Worm (Caenorhabditis elegans) whole organism, young adult: ENCODE results near the gene ubxn-5.

Experiments
- T07F8.4 ChIP-seq: sonication (generic microtip); optimal IDR thresholded peaks from 2 replicates; lab custom pipeline; 2016; ENCODE audit warnings: mild to moderate bottlenecking, missing genetic modification characterization, moderate library complexity, missing compliant biosample characterization
- ama-1 ChIP-seq, 3 experiments: fragments of 150-350 bp in 1 of 3; sonication (generic microtip) in 2 of 3; optimal IDR thresholded peaks; 2 replicates each; lab custom pipeline; 2014 to 2018; ENCODE audit warnings: missing biosample characterization in 2 of 3, missing genetic modification characterization in 2 of 3, missing genetic modification reagents in 2 of 3
- nhr-120 ChIP-seq: fragments of 200-800 bp; sonication (Bioruptor generic); IDR thresholded peaks from 2 replicates; pipeline ENCODE4 v1.3.6; 2022; ENCODE audit warnings: missing genetic modification characterization, missing compliant biosample characterization
- tlf-1 ChIP-seq: fragments of 200-800 bp; sonication (Bioruptor generic); optimal IDR thresholded peaks from 2 replicates; lab custom pipeline; 2018; ENCODE audit warnings: mild to moderate bottlenecking, missing genetic modification characterization, missing compliant biosample characterization

DNA sequence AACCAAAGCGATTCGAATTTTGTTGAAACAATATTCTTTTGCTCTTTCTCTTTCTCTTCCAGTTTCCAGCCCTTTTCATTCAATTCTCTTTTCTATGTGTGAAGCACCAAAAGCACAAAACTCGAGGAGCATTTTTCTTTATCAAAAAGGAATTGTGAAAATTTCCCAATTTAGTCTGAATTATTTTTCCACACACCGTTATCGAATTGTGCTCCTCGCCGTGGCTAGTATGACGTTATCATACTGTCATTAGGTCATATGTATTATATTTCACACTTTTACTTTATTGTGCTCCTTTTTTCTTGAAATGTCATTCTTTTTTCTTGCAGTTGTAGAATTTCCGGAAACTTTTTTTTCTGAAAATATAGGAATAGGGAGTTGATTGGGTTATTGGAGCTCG is 12.7 kb downstream of the ubxn-5 start:
- no peak for TF ChIP-seq T07F8.4 (tag; lab: Kevin White, UChicago)
- TF ChIP-seq tlf-1 (GFP tag; lab: Kevin White, UChicago), result no peak
- no peak for TF ChIP-seq nhr-120 (GFP tag; lab: Robert Waterston, UW)
- no peak for TF ChIP-seq ama-1 (optimal IDR thresholded peaks at IDR 0.05; lab: Kevin White, UChicago)
- TF ChIP-seq ama-1 (GFP tag; optimal IDR thresholded peaks at IDR 0.05; lab: Kevin White, UChicago), result no peak
